Worm (Caenorhabditis elegans): ENCODE measurements around the gene ugt-13.

DNA sequence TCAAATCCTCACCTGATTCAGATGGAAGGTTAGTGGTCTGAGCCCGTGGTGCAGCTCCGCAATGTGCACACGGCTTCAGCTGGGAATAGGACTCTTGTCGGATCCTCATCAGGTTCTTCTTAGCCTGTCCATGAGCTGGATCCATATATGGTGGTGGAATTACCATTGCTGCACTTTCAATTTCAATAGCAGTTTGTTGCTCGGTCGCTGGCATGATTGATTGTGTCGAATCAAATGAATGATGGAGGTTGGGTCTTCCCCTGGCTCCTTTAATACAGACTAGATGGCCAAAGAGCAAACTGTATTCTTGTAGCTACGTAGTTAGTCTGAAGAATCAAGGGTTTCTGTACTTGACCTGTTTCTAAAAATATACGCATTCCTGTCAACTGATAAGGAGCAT lies 24.1 kb downstream of the ugt-13 start, which contains the start of gene C02E7.10:
- TF ChIP-seq nhr-237 (tag; optimal IDR thresholded peaks at IDR 0.05) (no peak), mep-1 (tag; optimal IDR thresholded peaks at IDR 0.05) (no peak), daf-16 (GFP tag; optimal IDR thresholded peaks at IDR 0.05) (no peak), daf-16 (tag; optimal IDR thresholded peaks at IDR 0.05) (no peak), gei-8 (GFP tag; optimal IDR thresholded peaks at IDR 0.05) (no peak), ama-1 (optimal IDR thresholded peaks at IDR 0.05) (no peak), dmd-6 (GFP tag; IDR thresholded peaks at IDR 0.05) (no peak), pha-4 (GFP tag; IDR thresholded peaks at IDR 0.05) (no peak), pha-4 (tag; optimal IDR thresholded peaks at IDR 0.05) (no peak), lsy-2 (tag; optimal IDR thresholded peaks at IDR 0.05) (no peak), jun-1 (tag; optimal IDR thresholded peaks at IDR 0.05) (no peak), snpc-1.2 (GFP tag; IDR thresholded peaks at IDR 0.05) (no peak), F49E8.2 (tag; optimal IDR thresholded peaks at IDR 0.05; ENCODE audit: borderline replicate concordance) (no peak), skn-1 (tag; optimal IDR thresholded peaks at IDR 0.05) (no peak), aly-2 (tag; optimal IDR thresholded peaks at IDR 0.05) (no peak), hlh-30 (tag; optimal IDR thresholded peaks at IDR 0.05; ENCODE audit: insufficient read depth) (no peak)

Measured in whole organism, L4 larva.